Fruit fly (Drosophila melanogaster): ENCODE results near the gene CG45101.

Gene CG45101

dm6 chr3L:11097982-11098663 is 33.3 kb downstream of the CG45101 start, which contains the start of the genes Irbp18 and APP-BP1 (continued):
- peak; percentile 93 for TF ChIP-seq NC2β (GFP tag; optimal IDR thresholded peaks at IDR 0.05)
- TF ChIP-seq dmrt11E (tag; optimal IDR thresholded peaks at IDR 0.05), result peak; percentile 86
- peak; percentile 93 for TF ChIP-seq vfl (GFP tag; optimal IDR thresholded peaks at IDR 0.05)
- TF ChIP-seq Ravus (GFP tag; IDR thresholded peaks at IDR 0.05), result peak; percentile 76
- peak; percentile 94 for TF ChIP-seq CG8924 (tag; optimal IDR thresholded peaks at IDR 0.05)
- peak; percentile 92 for TF ChIP-seq Side (GFP tag; optimal IDR thresholded peaks at IDR 0.05)
- TF ChIP-seq CG7786 (GFP tag; optimal IDR thresholded peaks at IDR 0.05), result peak; percentile 94
- peak; percentile 72 for TF ChIP-seq sens-2 (GFP tag; IDR thresholded peaks at IDR 0.05)
- peak; percentile 91 for TF ChIP-seq trh (GFP tag; optimal IDR thresholded peaks at IDR 0.05)
- TF ChIP-seq repo (GFP tag; optimal IDR thresholded peaks at IDR 0.05), result peak; percentile 86
- peak; percentile 95 for TF ChIP-seq CG12104 (GFP tag; optimal IDR thresholded peaks at IDR 0.05)
- TF ChIP-seq fd102C (GFP tag; optimal IDR thresholded peaks at IDR 0.05), result peak; percentile 76
- TF ChIP-seq CG13424 (tag; optimal IDR thresholded peaks at IDR 0.05), result peak; percentile 90
- TF ChIP-seq wdn (GFP tag; IDR thresholded peaks at IDR 0.05), result peak; percentile 87
- peak; percentile 95 for TF ChIP-seq CG13624 (GFP tag; optimal IDR thresholded peaks at IDR 0.05)
- TF ChIP-seq CG10654 (GFP tag; optimal IDR thresholded peaks at IDR 0.05), result peak; percentile 93
- TF ChIP-seq bbx (GFP tag; IDR thresholded peaks at IDR 0.05; ENCODE audit: partially characterized antibody), result peak; percentile 16; the same call in 1 of the 2 replicates
- TF ChIP-seq CG18619 (GFP tag; optimal IDR thresholded peaks at IDR 0.05), result peak; percentile 95
- TF ChIP-seq gcm (GFP tag; optimal IDR thresholded peaks at IDR 0.05), result peak; percentile 89
- peak in 1 of 2 experiments; percentile 37 for TF ChIP-seq tll (GFP tag; optimal IDR thresholded peaks at IDR 0.05)
- TF ChIP-seq CG6689 (GFP tag; IDR thresholded peaks at IDR 0.05), result peak; percentile 91
- TF ChIP-seq Myb (GFP tag; optimal IDR thresholded peaks at IDR 0.05), result peak; percentile 83
- peak; percentile 84 for TF ChIP-seq CG13123 (GFP tag; optimal IDR thresholded peaks at IDR 0.05)
- TF ChIP-seq CG10209 (GFP tag; optimal IDR thresholded peaks at IDR 0.05), result peak; percentile 96
- TF ChIP-seq Opbp (GFP tag; IDR thresholded peaks at IDR 0.05; ENCODE audit: partially characterized antibody), result no peak
- peak; percentile 92 for TF ChIP-seq CG8089 (GFP tag; optimal IDR thresholded peaks at IDR 0.05)
- TF ChIP-seq CG32767 (GFP tag; IDR thresholded peaks at IDR 0.05), result peak; percentile 85
- no peak for TF ChIP-seq HLHmδ (GFP tag; optimal IDR thresholded peaks at IDR 0.05)
- TF ChIP-seq CG4707 (GFP tag; optimal IDR thresholded peaks at IDR 0.05), result peak; percentile 63
- TF ChIP-seq CG5953 (GFP tag; IDR thresholded peaks at IDR 0.05), result no peak; the same call in 1 of the 2 replicates
- TF ChIP-seq gro (GFP tag; optimal IDR thresholded peaks at IDR 0.05), result peak; percentile 96
- TF ChIP-seq CG4617 (GFP tag; optimal IDR thresholded peaks at IDR 0.05; ENCODE audit: borderline replicate concordance), result peak; percentile 93
- TF ChIP-seq CG32532 (GFP tag; IDR thresholded peaks at IDR 0.05), result peak; percentile 89
- peak; percentile 93 for TF ChIP-seq Atf3 (GFP tag; optimal IDR thresholded peaks at IDR 0.05)
- TF ChIP-seq btn (GFP tag; optimal IDR thresholded peaks at IDR 0.05), result peak; percentile 91
- peak; percentile 93 for TF ChIP-seq CG17359 (tag; optimal IDR thresholded peaks at IDR 0.05)
- no peak for TF ChIP-seq vnd (GFP tag; IDR thresholded peaks at IDR 0.05; ENCODE audit: partially characterized antibody)
- peak; percentile 97 for TF ChIP-seq Elba2 (GFP tag; optimal IDR thresholded peaks at IDR 0.05)
- TF ChIP-seq CG14667 (GFP tag; IDR thresholded peaks at IDR 0.05), result peak; percentile 66
- peak; percentile 79 for TF ChIP-seq ase (GFP tag; IDR thresholded peaks at IDR 0.05)
- TF ChIP-seq wek (GFP tag; optimal IDR thresholded peaks at IDR 0.05), result peak; percentile 70
- peak; percentile 91 for TF ChIP-seq scrt (GFP tag; optimal IDR thresholded peaks at IDR 0.05)
- TF ChIP-seq CrebB (tag; optimal IDR thresholded peaks at IDR 0.05), result peak; percentile 83
- TF ChIP-seq Gug (GFP tag; IDR thresholded peaks at IDR 0.05), result peak; percentile 84
- TF ChIP-seq jing (GFP tag; optimal IDR thresholded peaks at IDR 0.05), result peak; percentile 92
- TF ChIP-seq ranshi (GFP tag; IDR thresholded peaks at IDR 0.05), result peak; percentile 87
- peak; percentile 87 for TF ChIP-seq Sin3A (optimal IDR thresholded peaks at IDR 0.05)
- TF ChIP-seq Lim3 (GFP tag; IDR thresholded peaks at IDR 0.05), result peak; percentile 47; the same call in 1 of the 2 replicates
- peak; percentile 72 for TF ChIP-seq MBD-R2 (GFP tag; IDR thresholded peaks at IDR 0.05)
- TF ChIP-seq CG7745 (tag; optimal IDR thresholded peaks at IDR 0.05), result no peak

Measured in whole organism, embryonic.